Fruit fly (Drosophila melanogaster) Kc167 (cell line): ENCODE data around the gene meru.

Source experiments
- Myc ChIP-seq: fragments of >200 bp; optimal IDR thresholded peaks from 2 replicates; lab custom pipeline; 2017; ENCODE audit warnings: missing external identifiers
- Sin3A ChIP-seq: fragments of >200 bp; optimal IDR thresholded peaks from 2 replicates; lab custom pipeline; 2018; ENCODE audit warnings: missing external identifiers
- h ChIP-seq: fragments of >200 bp; optimal IDR thresholded peaks from 3 replicates; lab custom pipeline; 2018; ENCODE audit warnings: missing external identifiers
- insv ChIP-seq: fragments of >200 bp; optimal IDR thresholded peaks from 3 replicates; lab custom pipeline; 2018; ENCODE audit warnings: missing external identifiers
- psq ChIP-seq: fragments of >200 bp; optimal IDR thresholded peaks from 2 replicates; lab custom pipeline; 2017; ENCODE audit warnings: missing external identifiers
- ttk ChIP-seq: sonication (Bioruptor generic); optimal IDR thresholded peaks from 2 replicates; lab custom pipeline; 2017; ENCODE audit warnings: missing external identifiers

The meru gene

DNA sequence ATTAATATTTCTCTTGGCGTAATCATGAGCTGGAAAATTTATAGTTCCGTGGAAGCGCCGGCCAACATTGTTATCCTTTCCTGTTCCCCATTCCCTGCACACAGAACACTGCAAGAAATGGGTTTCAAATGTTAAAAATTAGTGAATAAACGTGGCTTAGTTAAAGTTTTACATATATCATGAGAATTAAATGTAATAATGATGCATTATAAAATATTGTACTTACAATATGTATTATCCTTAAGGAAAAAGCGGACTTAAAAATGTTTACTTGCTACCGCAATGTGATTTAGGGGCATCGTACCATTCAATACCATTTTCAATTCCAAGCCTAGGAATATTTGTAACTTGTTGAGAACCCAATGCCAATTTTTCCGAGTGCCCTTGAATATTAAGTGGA lies 41.2 kb downstream of the meru start:
- no peak for TF ChIP-seq psq
- TF ChIP-seq Myc (lab: Kevin White, UChicago): no peak
- TF ChIP-seq insv (lab: Kevin White, UChicago): no peak
- TF ChIP-seq ttk: no peak
- TF ChIP-seq Sin3A (lab: Kevin White, UChicago): no peak
- no peak for TF ChIP-seq h (lab: Kevin White, UChicago)

DNA sequence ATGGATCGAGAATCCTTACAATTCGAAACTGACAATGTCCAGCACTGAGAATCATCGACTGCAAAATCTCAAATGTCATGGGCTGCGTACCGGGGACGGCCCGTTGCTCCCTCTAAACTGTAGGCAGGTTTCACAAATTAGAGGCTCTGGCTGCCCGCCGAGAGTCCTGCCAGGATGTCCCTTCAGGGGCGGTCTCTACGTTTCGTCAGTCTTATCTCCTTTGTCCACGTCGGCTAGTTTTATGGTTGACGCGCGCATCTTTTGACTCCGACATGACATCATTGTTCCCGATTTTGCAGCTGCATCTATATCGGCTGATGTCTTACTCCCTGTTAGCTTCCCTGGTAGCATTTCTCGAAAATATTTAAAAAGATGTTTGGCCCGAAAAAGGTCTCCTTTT lies 41.7 kb downstream of the meru start:
- TF ChIP-seq psq (no peak), Myc (lab: Kevin White, UChicago) (no peak), h (lab: Kevin White, UChicago) (no peak), insv (lab: Kevin White, UChicago) (no peak), ttk (no peak)

DNA sequence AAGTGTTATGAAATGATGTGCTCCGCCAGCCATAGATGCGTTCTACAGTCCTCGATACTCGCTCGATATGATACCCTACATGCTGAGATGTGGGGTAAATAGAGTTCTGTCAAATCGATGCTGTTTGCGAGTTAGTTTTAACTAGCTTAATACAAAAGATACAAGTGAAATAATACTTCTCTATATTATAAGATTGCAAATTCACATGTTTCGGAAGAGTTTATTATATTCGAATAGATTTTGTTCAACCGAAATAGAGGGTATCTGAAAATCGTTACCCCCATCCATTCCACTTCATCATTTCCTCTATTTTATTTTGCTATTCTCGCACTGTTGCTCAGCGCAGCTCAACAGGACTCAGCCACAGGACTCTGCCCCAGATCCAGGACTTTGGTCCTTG lies 49.6 kb downstream of the meru start:
- TF ChIP-seq Sin3A (lab: Kevin White, UChicago) (no peak), h (lab: Kevin White, UChicago) (no peak), ttk (no peak), psq (no peak), insv (lab: Kevin White, UChicago) (no peak), Myc (lab: Kevin White, UChicago) (no peak)

DNA sequence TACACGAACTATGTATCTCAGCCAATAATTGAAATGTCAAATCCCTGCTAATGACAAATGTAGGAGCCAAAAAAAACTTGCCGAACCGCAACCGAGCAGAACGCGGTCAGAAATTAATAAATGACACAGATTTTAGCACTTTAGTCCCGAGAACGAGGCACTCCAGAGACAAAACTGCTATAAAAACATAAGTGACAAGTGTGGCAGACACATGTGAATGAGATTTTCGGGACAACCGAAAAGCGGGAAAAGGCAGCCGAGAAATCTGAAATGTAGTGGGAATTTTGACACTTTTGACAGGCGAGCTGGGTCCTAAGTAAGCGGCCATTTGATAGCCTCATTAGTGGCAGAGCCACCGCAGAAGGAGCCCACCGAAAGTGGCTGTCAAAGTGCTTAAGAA lies 52.8 kb downstream of the meru start:
- TF ChIP-seq ttk: no peak
- TF ChIP-seq psq: no peak
- no peak for TF ChIP-seq Sin3A (lab: Kevin White, UChicago)
- no peak for TF ChIP-seq h (lab: Kevin White, UChicago)
- TF ChIP-seq Myc (lab: Kevin White, UChicago): no peak
- no peak for TF ChIP-seq insv (lab: Kevin White, UChicago)
